Fruit fly (Drosophila melanogaster) whole organism, embryonic: ENCODE results near the gene ath.

Experiments
- Ada2b ChIP-seq: fragments of 200-800 bp; sonication (Bioruptor generic); IDR thresholded peaks from 2 replicates; pipeline ENCODE4 v1.3.6; 2022; ENCODE audit warnings: missing biosample characterization, missing genetic modification characterization
- B-H2 ChIP-seq: fragments of 200-800 bp; sonication (Bioruptor generic); optimal IDR thresholded peaks from 2 replicates; lab custom pipeline; 2018; ENCODE audit warnings: missing biosample characterization, mild to moderate bottlenecking, missing genetic modification characterization
- CG10209 ChIP-seq: fragments of 200-800 bp; sonication (Bioruptor generic); optimal IDR thresholded peaks from 3 replicates; lab custom pipeline; 2017; ENCODE audit warnings: missing biosample characterization, mild to moderate bottlenecking, missing genetic modification characterization, missing genetic modification reagents
- CG10366 ChIP-seq: fragments of 200-800 bp; sonication (Bioruptor generic); IDR thresholded peaks from 2 replicates; pipeline ENCODE4 v1.3.6; 2022; ENCODE audit warnings: missing biosample characterization, missing genetic modification characterization
- CG1233 ChIP-seq: fragments of 200-800 bp; sonication (Bioruptor generic); optimal IDR thresholded peaks from 4 replicates; lab custom pipeline; 2018; ENCODE audit warnings: missing biosample characterization, mild to moderate bottlenecking, missing genetic modification characterization
- CG12391 ChIP-seq: fragments of 200-800 bp; sonication (Bioruptor generic); optimal IDR thresholded peaks from 3 replicates; lab custom pipeline; 2018; ENCODE audit warnings: missing biosample characterization, mild to moderate bottlenecking, missing genetic modification characterization, moderate library complexity
- CG13296 ChIP-seq: fragments of 200-800 bp; sonication (Bioruptor generic); optimal IDR thresholded peaks from 3 replicates; lab custom pipeline; 2018; ENCODE audit warnings: missing biosample characterization, mild to moderate bottlenecking, missing genetic modification characterization
- CG15514 ChIP-seq: fragments of 200-800 bp; sonication (Bioruptor generic); optimal IDR thresholded peaks from 3 replicates; lab custom pipeline; 2017; ENCODE audit warnings: missing biosample characterization, missing genetic modification characterization, mild to moderate bottlenecking, moderate library complexity, missing genetic modification reagents
- CG17186 ChIP-seq: fragments of 200-800 bp; sonication (Bioruptor generic); optimal IDR thresholded peaks from 3 replicates; lab custom pipeline; 2017; ENCODE audit warnings: missing biosample characterization, missing genetic modification reagents, missing genetic modification characterization
- CG17912 ChIP-seq: fragments of 200-800 bp; sonication (Bioruptor generic); optimal IDR thresholded peaks from 2 replicates; lab custom pipeline; 2018; ENCODE audit warnings: missing biosample characterization, mild to moderate bottlenecking, missing genetic modification characterization
- CG2116 ChIP-seq: fragments of 200-800 bp; sonication (Bioruptor generic); optimal IDR thresholded peaks from 3 replicates; lab custom pipeline; 2018; ENCODE audit warnings: missing biosample characterization, mild to moderate bottlenecking, missing genetic modification characterization
- CG30403 ChIP-seq: fragments of 200-800 bp; sonication (Bioruptor generic); optimal IDR thresholded peaks from 3 replicates; lab custom pipeline; 2016; ENCODE audit warnings: missing biosample characterization, missing genetic modification characterization
- CG3163 ChIP-seq: fragments of 200-800 bp; sonication (Bioruptor generic); optimal IDR thresholded peaks from 3 replicates; lab custom pipeline; 2016; ENCODE audit warnings: missing biosample characterization, missing genetic modification characterization
- CG32767 ChIP-seq: fragments of 200-800 bp; sonication (Bioruptor generic); IDR thresholded peaks from 2 replicates; pipeline ENCODE4 v1.3.6; 2022; ENCODE audit warnings: missing biosample characterization, missing genetic modification characterization
- CG3281 ChIP-seq: fragments of 200-800 bp; sonication (Bioruptor generic); optimal IDR thresholded peaks from 3 replicates; lab custom pipeline; 2017; ENCODE audit warnings: missing biosample characterization, mild to moderate bottlenecking, missing genetic modification characterization
- CG34376 ChIP-seq: fragments of 200-800 bp; sonication (Bioruptor generic); optimal IDR thresholded peaks from 2 replicates; lab custom pipeline; 2018; ENCODE audit warnings: missing biosample characterization, mild to moderate bottlenecking, missing genetic modification characterization
- CG4328 ChIP-seq: fragments of 200-800 bp; sonication (Bioruptor generic); optimal IDR thresholded peaks from 3 replicates; lab custom pipeline; 2017; ENCODE audit warnings: missing biosample characterization, missing genetic modification reagents, missing genetic modification characterization
- CG4424 ChIP-seq: fragments of 200-800 bp; sonication (Bioruptor generic); optimal IDR thresholded peaks from 3 replicates; lab custom pipeline; 2016; ENCODE audit warnings: missing biosample characterization, missing genetic modification characterization
- CG5180 ChIP-seq: fragments of 200-800 bp; sonication (Bioruptor generic); optimal IDR thresholded peaks from 3 replicates; lab custom pipeline; 2017; ENCODE audit warnings: missing biosample characterization, missing genetic modification characterization, mild to moderate bottlenecking, moderate library complexity, missing genetic modification reagents
- CG6765 ChIP-seq: fragments of 200-800 bp; sonication (Bioruptor generic); optimal IDR thresholded peaks from 3 replicates; lab custom pipeline; 2017; ENCODE audit warnings: missing biosample characterization, mild to moderate bottlenecking, missing genetic modification characterization
- CG7963 ChIP-seq: fragments of 200-800 bp; sonication (Bioruptor generic); IDR thresholded peaks from 3 replicates; pipeline ENCODE4 v1.3.6; 2022; ENCODE audit warnings: missing biosample characterization, missing genetic modification characterization; ENCODE audit not compliant: partially characterized antibody
- D19A ChIP-seq: fragments of 200-800 bp; optimal IDR thresholded peaks from 3 replicates; lab custom pipeline; 2019; ENCODE audit warnings: missing biosample characterization, mild to moderate bottlenecking, missing genetic modification characterization, moderate library complexity
- Dbx ChIP-seq: fragments of 200-800 bp; sonication (Bioruptor generic); IDR thresholded peaks from 3 replicates; pipeline ENCODE4 v1.3.6; 2022; ENCODE audit warnings: missing biosample characterization, missing genetic modification characterization
- Dref ChIP-seq: fragments of 200-800 bp; sonication (Bioruptor generic); IDR thresholded peaks from 2 replicates; pipeline ENCODE4 v1.3.6; 2022; ENCODE audit warnings: missing biosample characterization, missing genetic modification characterization
- Eip74EF ChIP-seq, 2 experiments: fragments of 200-800 bp in 1 of 2; fragments of >200 bp in 1 of 2; sonication (Bioruptor generic) in 1 of 2; optimal IDR thresholded peaks; 2 replicates each; lab custom pipeline; 2017 to 2019; ENCODE audit warnings: missing biosample characterization in 2 of 2, missing genetic modification characterization in 2 of 2, mild to moderate bottlenecking in 1 of 2, moderate library complexity in 1 of 2
- H15 ChIP-seq: fragments of 200-800 bp; sonication (Bioruptor generic); IDR thresholded peaks from 3 replicates; pipeline ENCODE4 v1.3.6; 2022; ENCODE audit warnings: missing biosample characterization, missing genetic modification characterization
- Hmx ChIP-seq: fragments of 200-800 bp; sonication (Bioruptor generic); optimal IDR thresholded peaks from 2 replicates; lab custom pipeline; 2016; ENCODE audit warnings: missing biosample characterization, missing genetic modification characterization
- Kr ChIP-seq: fragments of 200-800 bp; sonication (Bioruptor generic); optimal IDR thresholded peaks from 2 replicates; lab custom pipeline; 2017; ENCODE audit warnings: missing biosample characterization, mild to moderate bottlenecking, missing genetic modification characterization
- Myb ChIP-seq: fragments of 200-800 bp; sonication (Bioruptor generic); optimal IDR thresholded peaks from 2 replicates; lab custom pipeline; 2016; ENCODE audit warnings: missing biosample characterization, missing genetic modification characterization
- Pdp1 ChIP-seq, 2 experiments: fragments of 200-800 bp; sonication (Bioruptor generic); optimal IDR thresholded peaks; 3 replicates each; lab custom pipeline; 2016; ENCODE audit warnings: missing biosample characterization in 2 of 2, missing genetic modification characterization in 2 of 2, mild to moderate bottlenecking in 1 of 2, moderate library complexity in 1 of 2
- Poxn ChIP-seq: fragments of 200-800 bp; sonication (Bioruptor generic); IDR thresholded peaks from 2 replicates; pipeline ENCODE4 v1.3.6; 2022; ENCODE audit warnings: missing biosample characterization, missing genetic modification characterization
- Side ChIP-seq: fragments of 200-800 bp; sonication (Bioruptor generic); optimal IDR thresholded peaks from 2 replicates; lab custom pipeline; 2016; ENCODE audit warnings: missing biosample characterization, missing genetic modification characterization
- Sin3A ChIP-seq: fragments of >200 bp; optimal IDR thresholded peaks from 2 replicates; lab custom pipeline; 2018
- Six4 ChIP-seq: fragments of 200-800 bp; sonication (Bioruptor generic); optimal IDR thresholded peaks from 2 replicates; lab custom pipeline; 2016; ENCODE audit warnings: missing biosample characterization, missing genetic modification characterization
- Sox100B ChIP-seq: fragments of 200-800 bp; sonication (Bioruptor generic); optimal IDR thresholded peaks from 3 replicates; lab custom pipeline; 2018; ENCODE audit warnings: missing biosample characterization, mild to moderate bottlenecking, missing genetic modification characterization
- Tbp ChIP-seq: fragments of >200 bp; optimal IDR thresholded peaks from 2 replicates; lab custom pipeline; 2018; ENCODE audit warnings: missing biosample characterization, missing genetic modification characterization
- az2 ChIP-seq: fragments of 200-800 bp; sonication (Bioruptor generic); optimal IDR thresholded peaks from 3 replicates; lab custom pipeline; 2016; ENCODE audit warnings: missing biosample characterization, missing genetic modification characterization
- croc ChIP-seq: fragments of 200-800 bp; sonication (Bioruptor generic); conservative IDR thresholded peaks from 3 replicates; pipeline ENCODE4 v1.3.6; 2022; ENCODE audit warnings: missing biosample characterization, missing genetic modification characterization
- danr ChIP-seq: fragments of 200-800 bp; sonication (Bioruptor generic); IDR thresholded peaks from 2 replicates; pipeline ENCODE4 v1.3.6; 2022; ENCODE audit warnings: missing biosample characterization, missing genetic modification characterization
- eve ChIP-seq, 2 experiments: fragments of >200 bp; optimal IDR thresholded peaks; 2 replicates each; lab custom pipeline; 2017; ENCODE audit warnings: missing biosample characterization in 2 of 2, missing genetic modification characterization in 2 of 2
- eyg ChIP-seq: fragments of 200-800 bp; sonication (Bioruptor generic); optimal IDR thresholded peaks from 3 replicates; lab custom pipeline; 2016; ENCODE audit warnings: missing biosample characterization, missing genetic modification characterization
- fd102C ChIP-seq: fragments of 200-800 bp; sonication (Bioruptor generic); optimal IDR thresholded peaks from 2 replicates; lab custom pipeline; 2018; ENCODE audit warnings: missing biosample characterization, mild to moderate bottlenecking, missing genetic modification characterization, moderate library complexity
- fu2 ChIP-seq: fragments of 200-800 bp; sonication (Bioruptor generic); optimal IDR thresholded peaks from 2 replicates; lab custom pipeline; 2016; ENCODE audit warnings: missing biosample characterization, missing genetic modification characterization
- grau ChIP-seq: fragments of 200-800 bp; optimal IDR thresholded peaks from 3 replicates; lab custom pipeline; 2019; ENCODE audit warnings: missing biosample characterization, mild to moderate bottlenecking, missing genetic modification characterization, moderate library complexity
- lbe ChIP-seq: fragments of 200-800 bp; sonication (Bioruptor generic); optimal IDR thresholded peaks from 2 replicates; lab custom pipeline; 2016; ENCODE audit warnings: missing biosample characterization, mild to moderate bottlenecking, missing genetic modification characterization
- luna ChIP-seq: fragments of 200-800 bp; sonication (Bioruptor generic); optimal IDR thresholded peaks from 2 replicates; lab custom pipeline; 2016; ENCODE audit warnings: missing biosample characterization, missing genetic modification characterization
- pzg ChIP-seq: fragments of 200-800 bp; sonication (Bioruptor generic); optimal IDR thresholded peaks from 3 replicates; lab custom pipeline; 2018; ENCODE audit warnings: missing biosample characterization, mild to moderate bottlenecking, missing genetic modification characterization, moderate library complexity
- run ChIP-seq: fragments of 200-800 bp; sonication (Bioruptor generic); optimal IDR thresholded peaks from 3 replicates; lab custom pipeline; 2018; ENCODE audit warnings: missing biosample characterization, mild to moderate bottlenecking, missing genetic modification characterization
- slbo ChIP-seq: fragments of 200-800 bp; sonication (Bioruptor generic); IDR thresholded peaks from 2 replicates; pipeline ENCODE4 v1.3.6; 2022; ENCODE audit warnings: missing biosample characterization, missing genetic modification characterization
- sqz ChIP-seq: fragments of 200-800 bp; sonication (Bioruptor generic); optimal IDR thresholded peaks from 3 replicates; lab custom pipeline; 2018; ENCODE audit warnings: missing biosample characterization, mild to moderate bottlenecking, missing genetic modification characterization

Gene ath

dm6 chr2L:10260750-10261493, 50.0 kb downstream of the ath start, which contains the start of gene Pten (continued):
- peak; percentile 42 for TF ChIP-seq Six4
- peak; percentile 44 for TF ChIP-seq fd102C (GFP tag; lab: Kevin White, UChicago)
- TF ChIP-seq Eip74EF (GFP tag; optimal IDR thresholded peaks at IDR 0.05; lab: Kevin White, UChicago), result no peak
- TF ChIP-seq CG12391 (tag; lab: Kevin White, UChicago), result peak; percentile 75
- TF ChIP-seq az2 (GFP tag; lab: Kevin White, UChicago), result peak; percentile 62
- peak; percentile 27 for TF ChIP-seq CG3163 (GFP tag; lab: Kevin White, UChicago)
- TF ChIP-seq CG4424 (GFP tag; lab: Kevin White, UChicago), result peak; percentile 82
- peak; percentile 79 for TF ChIP-seq CG30403
- peak; percentile 68 for TF ChIP-seq CG1233 (GFP tag; lab: Kevin White, UChicago)
- TF ChIP-seq danr (GFP tag; lab: Robert Waterston, UW), result no peak
- TF ChIP-seq CG32767 (GFP tag; lab: Robert Waterston, UW), result peak; percentile 78
- peak; percentile 43 for TF ChIP-seq eyg (GFP tag; lab: Kevin White, UChicago)
- TF ChIP-seq Dbx (GFP tag; lab: Robert Waterston, UW), result peak; percentile 76; the same call in 2 of the 3 replicates
- TF ChIP-seq lbe (GFP tag; lab: Kevin White, UChicago), result peak; percentile 7
- no peak for TF ChIP-seq Sin3A (lab: Kevin White, UChicago)
- TF ChIP-seq run (tag; lab: Kevin White, UChicago), result no peak
- TF ChIP-seq Ada2b, result peak; percentile 57
- TF ChIP-seq croc (GFP tag; lab: Robert Waterston, UW), result peak; percentile 31; the same call in 2 of the 3 replicates
- peak; percentile 67 for TF ChIP-seq Side (GFP tag; lab: Kevin White, UChicago)
- TF ChIP-seq CG5180, result no peak
- TF ChIP-seq H15, result no peak
- peak; percentile 59 for TF ChIP-seq CG3281
- TF ChIP-seq luna (GFP tag; lab: Kevin White, UChicago), result peak; percentile 45
- TF ChIP-seq CG15514, result no peak
- TF ChIP-seq CG10366 (GFP tag; lab: Robert Waterston, UW), result peak; percentile 54
- TF ChIP-seq CG17912, result peak; percentile 41
- peak; percentile 44 for TF ChIP-seq CG17186
- TF ChIP-seq CG10209, result no peak
- peak; percentile 63 for TF ChIP-seq Sox100B (GFP tag; lab: Kevin White, UChicago)
- peak; percentile 90 for TF ChIP-seq CG7963 (GFP tag; lab: Robert Waterston, UW)
- peak; percentile 97 for TF ChIP-seq Dref (GFP tag; lab: Robert Waterston, UW)
- peak; percentile 36 for TF ChIP-seq Myb (GFP tag; lab: Kevin White, UChicago)
- TF ChIP-seq CG2116 (GFP tag; lab: Kevin White, UChicago), result peak; percentile 77
- peak; percentile 45 for TF ChIP-seq CG4328 (GFP tag; lab: Kevin White, UChicago)
- TF ChIP-seq CG34376, result peak; percentile 35
- TF ChIP-seq fu2 (GFP tag; lab: Kevin White, UChicago), result peak; percentile 61
- TF ChIP-seq Hmx (GFP tag; lab: Kevin White, UChicago), result peak; percentile 41
- TF ChIP-seq D19A (tag; lab: Kevin White, UChicago), result peak; percentile 32
- peak; percentile 56 to 60 for TF ChIP-seq Pdp1 (GFP tag; optimal IDR thresholded peaks at IDR 0.05; lab: Kevin White, UChicago)
- TF ChIP-seq sqz, result peak; percentile 72
- peak; percentile 63 for TF ChIP-seq grau (tag; lab: Kevin White, UChicago)
- TF ChIP-seq B-H2 (GFP tag; lab: Kevin White, UChicago), result peak; percentile 30
- TF ChIP-seq CG6765 (GFP tag; lab: Kevin White, UChicago), result peak; percentile 37
- TF ChIP-seq CG13296 (GFP tag; lab: Kevin White, UChicago), result peak; percentile 51
- no peak for TF ChIP-seq Tbp (GFP tag; lab: Kevin White, UChicago)
- peak; percentile 51 for TF ChIP-seq slbo (GFP tag; lab: Robert Waterston, UW)
- no peak for TF ChIP-seq Kr (GFP tag; lab: Kevin White, UChicago)
- no peak for TF ChIP-seq Poxn (GFP tag; lab: Robert Waterston, UW)
- peak; percentile 83 for TF ChIP-seq pzg (GFP tag; lab: Kevin White, UChicago)
- peak in 1 of 2 experiments; percentile 8 for TF ChIP-seq eve (GFP tag; optimal IDR thresholded peaks at IDR 0.05; lab: Kevin White, UChicago)
